Fruit fly (Drosophila melanogaster) whole organism, embryonic: ENCODE data around the gene sisA.

Experiments
- CG15514 ChIP-seq: fragments of 200-800 bp; sonication (Bioruptor generic); optimal IDR thresholded peaks from 3 replicates; lab custom pipeline; 2017; ENCODE audit warnings: missing biosample characterization, missing genetic modification characterization, mild to moderate bottlenecking, moderate library complexity, missing genetic modification reagents
- CG9817 ChIP-seq: fragments of 200-800 bp; sonication (Bioruptor generic); optimal IDR thresholded peaks from 2 replicates; lab custom pipeline; 2018; ENCODE audit warnings: missing biosample characterization, mild to moderate bottlenecking, missing genetic modification characterization, moderate library complexity
- chif ChIP-seq, 2 experiments: fragments of 200-800 bp; sonication (Bioruptor generic); optimal IDR thresholded peaks; 3 replicates each; lab custom pipeline; 2016; ENCODE audit warnings: missing biosample characterization in 2 of 2, missing genetic modification characterization in 2 of 2
- hbn ChIP-seq: fragments of 200-800 bp; sonication (Bioruptor generic); IDR thresholded peaks from 2 replicates; pipeline ENCODE4 v1.3.6; 2022; ENCODE audit warnings: missing biosample characterization, missing genetic modification characterization; ENCODE audit not compliant: partially characterized antibody

- TF ChIP-seq chif (GFP tag; optimal IDR thresholded peaks at IDR 0.05; lab: Kevin White, UChicago) (no peak), hbn (GFP tag; lab: Robert Waterston, UW) (no peak), CG9817 (tag; lab: Kevin White, UChicago) (no peak), CG15514 (GFP tag; lab: Kevin White, UChicago) (no peak)
Observed at dm6 chrX:11283570-11283969, 38.6 kb downstream of the sisA start.
